Worm (Caenorhabditis elegans) whole organism, L4 larva: Measurements from ENCODE around the gene aldo-2.

Experiments used
- F10B5.3 ChIP-seq: sonication (generic microtip); optimal IDR thresholded peaks from 2 replicates; lab custom pipeline; 2016; ENCODE audit warnings: mild to moderate bottlenecking, missing genetic modification characterization, missing compliant biosample characterization
- F37D6.2 ChIP-seq: sonication (generic microtip); optimal IDR thresholded peaks from 2 replicates; lab custom pipeline; 2016; ENCODE audit warnings: mild to moderate bottlenecking, missing genetic modification characterization, missing compliant biosample characterization
- F49E8.2 ChIP-seq: sonication (generic microtip); optimal IDR thresholded peaks from 2 replicates; lab custom pipeline; 2016; ENCODE audit warnings: missing compliant biosample characterization, mild to moderate bottlenecking, missing genetic modification characterization, borderline replicate concordance
- T20F7.1 ChIP-seq: fragments of 200-800 bp; sonication (Bioruptor generic); optimal IDR thresholded peaks from 2 replicates; lab custom pipeline; 2018; ENCODE audit warnings: mild to moderate bottlenecking, missing genetic modification characterization, missing compliant biosample characterization
- Y5F2A.4 ChIP-seq: fragments of 200-800 bp; sonication (Bioruptor generic); optimal IDR thresholded peaks from 2 replicates; lab custom pipeline; 2018; ENCODE audit warnings: mild to moderate bottlenecking, missing genetic modification characterization, missing compliant biosample characterization
- Y75B8A.6 ChIP-seq: fragments of 200-800 bp; sonication (Bioruptor generic); IDR thresholded peaks from 2 replicates; pipeline ENCODE4 v1.3.6; 2022; ENCODE audit warnings: missing genetic modification reagents, missing genetic modification characterization, missing compliant biosample characterization
- ZK546.5 ChIP-seq, 2 experiments: sonication (generic microtip); optimal IDR thresholded peaks; 2 replicates each; lab custom pipeline; 2017; ENCODE audit warnings: missing biosample characterization in 2 of 2, missing genetic modification characterization in 2 of 2
- ceh-20 ChIP-seq: fragments of 200-800 bp; sonication (Bioruptor generic); IDR thresholded peaks from 2 replicates; pipeline ENCODE4 v1.3.6; 2022; ENCODE audit warnings: missing genetic modification reagents, missing genetic modification characterization, missing compliant biosample characterization
- ces-1 ChIP-seq: fragments of 150-350 bp; sonication (generic microtip); optimal IDR thresholded peaks from 4 replicates; lab custom pipeline; 2014; ENCODE audit warnings: missing biosample characterization, missing genetic modification reagents, missing genetic modification characterization
- cey-2 ChIP-seq: sonication (generic microtip); optimal IDR thresholded peaks from 3 replicates; lab custom pipeline; 2017; ENCODE audit warnings: missing genetic modification characterization, mild to moderate bottlenecking, missing compliant biosample characterization, antibody characterized with exemption, borderline replicate concordance; ENCODE audit not compliant: insufficient read depth
- daf-16 ChIP-seq, 3 experiments: sonication (generic microtip); optimal IDR thresholded peaks; 2 replicates each; lab custom pipeline; 2016 to 2017; ENCODE audit warnings: missing genetic modification characterization in 3 of 3, missing genetic modification reagents in 3 of 3, mild to moderate bottlenecking in 2 of 3, missing compliant biosample characterization in 2 of 3, missing biosample characterization in 1 of 3, moderate library complexity in 1 of 3
- dmd-6 ChIP-seq: fragments of 200-800 bp; sonication (Bioruptor generic); IDR thresholded peaks from 2 replicates; pipeline ENCODE4 v1.3.6; 2022; ENCODE audit warnings: missing genetic modification reagents, missing genetic modification characterization, missing compliant biosample characterization
- dmd-9 ChIP-seq: fragments of 200-800 bp; sonication (Bioruptor generic); IDR thresholded peaks from 2 replicates; pipeline ENCODE4 v1.3.6; 2022; ENCODE audit warnings: missing genetic modification reagents, missing genetic modification characterization, missing compliant biosample characterization
- duxl-1 ChIP-seq: sonication (generic microtip); optimal IDR thresholded peaks from 2 replicates; lab custom pipeline; 2016; ENCODE audit warnings: mild to moderate bottlenecking, missing genetic modification characterization, moderate library complexity, missing compliant biosample characterization; ENCODE audit not compliant: poor library complexity
- egl-27 ChIP-seq: sonication (generic microtip); optimal IDR thresholded peaks from 3 replicates; lab custom pipeline; 2017; ENCODE audit warnings: missing biosample characterization, missing genetic modification reagents, missing genetic modification characterization
- fos-1 ChIP-seq: fragments of 150-350 bp; optimal IDR thresholded peaks from 2 replicates; lab custom pipeline; 2014; ENCODE audit warnings: missing biosample characterization, missing genetic modification characterization
- gei-8 ChIP-seq: fragments of 200-800 bp; sonication (Bioruptor generic); optimal IDR thresholded peaks from 2 replicates; lab custom pipeline; 2018; ENCODE audit warnings: mild to moderate bottlenecking, missing genetic modification characterization, missing compliant biosample characterization
- hlh-30 ChIP-seq: sonication (generic microtip); optimal IDR thresholded peaks from 2 replicates; lab custom pipeline; 2017; ENCODE audit warnings: antibody characterized with exemption, mild to moderate bottlenecking, missing genetic modification characterization, missing compliant biosample characterization; ENCODE audit not compliant: insufficient read depth
- lim-7 ChIP-seq: fragments of 200-800 bp; sonication (Bioruptor generic); IDR thresholded peaks from 2 replicates; pipeline ENCODE4 v1.3.6; 2022; ENCODE audit warnings: missing genetic modification characterization, missing compliant biosample characterization
- lin-15B ChIP-seq: fragments of 150-350 bp; sonication (generic microtip); optimal IDR thresholded peaks from 3 replicates; lab custom pipeline; 2014; ENCODE audit warnings: missing biosample characterization, missing genetic modification characterization
- lin-29 ChIP-seq: fragments of 200-800 bp; sonication (Bioruptor generic); IDR thresholded peaks from 2 replicates; pipeline ENCODE4 v1.3.6; 2022; ENCODE audit warnings: missing genetic modification reagents, missing genetic modification characterization, missing compliant biosample characterization
- lin-39 ChIP-seq: fragments of 150-350 bp; optimal IDR thresholded peaks from 2 replicates; lab custom pipeline; 2014; ENCODE audit warnings: missing biosample characterization, missing genetic modification reagents, missing genetic modification characterization
- mdl-1 ChIP-seq, 2 experiments: fragments of 150-350 bp in 1 of 2; sonication (generic microtip) in 1 of 2; optimal IDR thresholded peaks; 2 replicates each; lab custom pipeline; 2014 to 2017; ENCODE audit warnings: missing biosample characterization in 2 of 2, missing genetic modification characterization in 2 of 2
- mes-2 ChIP-seq: sonication (generic microtip); optimal IDR thresholded peaks from 2 replicates; lab custom pipeline; 2016; ENCODE audit warnings: missing genotype, mild to moderate bottlenecking, missing genetic modification characterization, missing compliant biosample characterization; ENCODE audit not compliant: poor library complexity, severe bottlenecking
- mxl-2 ChIP-seq: fragments of 200-800 bp; sonication (Bioruptor generic); conservative IDR thresholded peaks from 2 replicates; pipeline ENCODE4 v1.3.6; 2022; ENCODE audit warnings: missing genetic modification reagents, missing genetic modification characterization, missing compliant biosample characterization
- mxl-3 ChIP-seq: fragments of 200-800 bp; sonication (Bioruptor generic); optimal IDR thresholded peaks from 2 replicates; lab custom pipeline; 2018; ENCODE audit warnings: mild to moderate bottlenecking, missing genetic modification characterization, missing compliant biosample characterization
- nhr-10 ChIP-seq: fragments of 150-350 bp; optimal IDR thresholded peaks from 2 replicates; lab custom pipeline; 2014; ENCODE audit warnings: missing biosample characterization, missing genetic modification characterization
- nhr-11 ChIP-seq: fragments of 150-350 bp; optimal IDR thresholded peaks from 2 replicates; lab custom pipeline; 2014; ENCODE audit warnings: missing biosample characterization, missing genetic modification characterization
- nhr-111 ChIP-seq: fragments of 200-800 bp; sonication (Bioruptor generic); optimal IDR thresholded peaks from 2 replicates; lab custom pipeline; 2018; ENCODE audit warnings: mild to moderate bottlenecking, missing genetic modification characterization, missing compliant biosample characterization
- nhr-25 ChIP-seq: sonication (generic microtip); optimal IDR thresholded peaks from 2 replicates; lab custom pipeline; 2017; ENCODE audit warnings: missing genetic modification characterization, mild to moderate bottlenecking, missing compliant biosample characterization, antibody characterized with exemption, moderate library complexity, borderline replicate concordance; ENCODE audit not compliant: insufficient read depth
- nhr-28 ChIP-seq: fragments of 150-350 bp; optimal IDR thresholded peaks from 2 replicates; lab custom pipeline; 2014; ENCODE audit warnings: missing biosample characterization, missing genetic modification characterization
- nhr-41 ChIP-seq: fragments of 200-800 bp; sonication (Bioruptor generic); IDR thresholded peaks from 2 replicates; pipeline ENCODE4 v1.3.6; 2022; ENCODE audit warnings: missing genetic modification reagents, missing genetic modification characterization, missing compliant biosample characterization
- nhr-76 ChIP-seq: fragments of 150-350 bp; optimal IDR thresholded peaks from 2 replicates; lab custom pipeline; 2014; ENCODE audit warnings: missing biosample characterization, missing genetic modification characterization
- pha-4 ChIP-seq, 2 experiments: fragments of 150-350 bp in 1 of 2; fragments of 200-800 bp in 1 of 2; sonication (Bioruptor generic) in 1 of 2; IDR thresholded peaks in 1 of 2; optimal IDR thresholded peaks in 1 of 2; 2 replicates each; pipeline versions ENCODE4 v1.3.6 to Lab custom; 2014 to 2022; ENCODE audit warnings: missing genetic modification characterization in 2 of 2, missing genetic modification reagents in 2 of 2, missing biosample characterization in 1 of 2, missing compliant biosample characterization in 1 of 2
- php-3 ChIP-seq: fragments of 200-800 bp; sonication (Bioruptor generic); IDR thresholded peaks from 2 replicates; pipeline ENCODE4 v1.3.6; 2022; ENCODE audit warnings: missing genetic modification reagents, missing genetic modification characterization, missing compliant biosample characterization
- pqm-1 ChIP-seq: sonication (generic microtip); optimal IDR thresholded peaks from 2 replicates; lab custom pipeline; 2017; ENCODE audit warnings: missing biosample characterization, missing genetic modification characterization
- rbr-2 ChIP-seq: sonication (generic microtip); optimal IDR thresholded peaks from 2 replicates; lab custom pipeline; 2016; ENCODE audit warnings: missing genotype, missing genetic modification characterization, missing compliant biosample characterization
- skn-1 ChIP-seq: fragments of 150-350 bp; optimal IDR thresholded peaks from 2 replicates; lab custom pipeline; 2014; ENCODE audit warnings: missing biosample characterization, missing genetic modification characterization
- spr-3 ChIP-seq: fragments of 200-800 bp; sonication (Bioruptor generic); optimal IDR thresholded peaks from 2 replicates; lab custom pipeline; 2018; ENCODE audit warnings: mild to moderate bottlenecking, missing genetic modification characterization, missing compliant biosample characterization
- tag-97 ChIP-seq: fragments of 200-800 bp; sonication (Bioruptor generic); IDR thresholded peaks from 2 replicates; pipeline ENCODE4 v1.3.6; 2022; ENCODE audit warnings: missing genetic modification characterization, missing compliant biosample characterization
- tra-1 ChIP-seq: fragments of 200-800 bp; sonication (Bioruptor generic); IDR thresholded peaks from 2 replicates; pipeline ENCODE4 v1.3.6; 2022; ENCODE audit warnings: missing genetic modification reagents, missing genetic modification characterization, missing compliant biosample characterization
- unc-62 ChIP-seq, 3 experiments: fragments of 150-350 bp in 1 of 3; sonication (generic microtip); optimal IDR thresholded peaks in 2 of 3; peaks in 1 of 3; 1 replicate in 1 of 3; 2 replicates in 2 of 3; lab custom pipeline; 2014 to 2017; ENCODE audit warnings: missing biosample characterization in 3 of 3, missing genetic modification characterization in 3 of 3, missing genetic modification reagents in 3 of 3, missing genotype in 1 of 3
- vab-7 ChIP-seq: fragments of 200-800 bp; sonication (Bioruptor generic); IDR thresholded peaks from 2 replicates; pipeline ENCODE4 v1.3.6; 2022; ENCODE audit warnings: missing genetic modification reagents, missing genetic modification characterization, missing compliant biosample characterization
- zag-1 ChIP-seq: fragments of 150-350 bp; optimal IDR thresholded peaks from 2 replicates; lab custom pipeline; 2014; ENCODE audit warnings: missing biosample characterization, missing genetic modification characterization
- zfp-2 ChIP-seq: sonication (generic microtip); optimal IDR thresholded peaks from 2 replicates; lab custom pipeline; 2016; ENCODE audit warnings: mild to moderate bottlenecking, missing genetic modification characterization, missing compliant biosample characterization
- zfp-3 ChIP-seq: fragments of 200-800 bp; sonication (Bioruptor generic); conservative IDR thresholded peaks from 2 replicates; pipeline ENCODE4 v1.3.6; 2022; ENCODE audit warnings: missing genetic modification reagents, missing genetic modification characterization, missing compliant biosample characterization
- zip-2 ChIP-seq: fragments of 150-350 bp; optimal IDR thresholded peaks from 2 replicates; lab custom pipeline; 2014; ENCODE audit warnings: missing biosample characterization, missing genetic modification characterization
- ztf-11 ChIP-seq: fragments of 150-350 bp; optimal IDR thresholded peaks from 2 replicates; lab custom pipeline; 2014; ENCODE audit warnings: missing biosample characterization, missing genetic modification characterization
- ztf-7 ChIP-seq: fragments of 150-350 bp; optimal IDR thresholded peaks from 2 replicates; lab custom pipeline; 2014; ENCODE audit warnings: missing biosample characterization, missing genetic modification characterization

aldo-2 gene

ce11 chrIII:5914717-5915116 is 38.3 kb upstream of the aldo-2 start (continued):
- no peak for TF ChIP-seq ZK546.5 (tag; optimal IDR thresholded peaks at IDR 0.05; lab: Kevin White, UChicago)
- TF ChIP-seq egl-27 (tag; lab: Kevin White, UChicago) = no peak
- no peak for TF ChIP-seq dmd-9
- TF ChIP-seq ces-1 (GFP tag; lab: Kevin White, UChicago) = no peak
- no peak for TF ChIP-seq gei-8
- peak in 1 of 2 experiments; percentile 62 for TF ChIP-seq unc-62 (GFP tag; optimal IDR thresholded peaks at IDR 0.05 in 1 of 2; lab: Kevin White, UChicago)
- no peak for TF ChIP-seq unc-62 (tag; optimal IDR thresholded peaks at IDR 0.05; lab: Kevin White, UChicago)
- no peak; the same call in 1 of the 2 replicates for TF ChIP-seq pha-4 (GFP tag; IDR thresholded peaks at IDR 0.05; lab: Robert Waterston, UW)
- TF ChIP-seq pha-4 (tag; optimal IDR thresholded peaks at IDR 0.05; lab: Kevin White, UChicago) = peak; percentile 24
- no peak for TF ChIP-seq zfp-2 (tag; lab: Kevin White, UChicago)
- TF ChIP-seq F37D6.2 = no peak
- TF ChIP-seq Y75B8A.6 (GFP tag; lab: Robert Waterston, UW) = no peak
- no peak for TF ChIP-seq lin-39
- no peak for TF ChIP-seq lin-29 (GFP tag; lab: Robert Waterston, UW)
- TF ChIP-seq ztf-11 (tag; lab: Kevin White, UChicago) = no peak
- TF ChIP-seq pqm-1 = peak; percentile 55
- TF ChIP-seq nhr-111 (GFP tag; lab: Kevin White, UChicago) = no peak
- TF ChIP-seq tra-1 (GFP tag; lab: Robert Waterston, UW) = no peak
- no peak for TF ChIP-seq lim-7 (GFP tag; lab: Robert Waterston, UW)
- TF ChIP-seq cey-2 = no peak
- 0 out of 2 replicates have a peak, but pooled peaks have one; percentile 20 for TF ChIP-seq php-3 (GFP tag; lab: Robert Waterston, UW)
- peak; percentile 29 for TF ChIP-seq hlh-30 (tag; lab: Kevin White, UChicago)
- TF ChIP-seq nhr-28 (tag; lab: Kevin White, UChicago) = peak; percentile 42
- no peak for TF ChIP-seq lin-15B
- TF ChIP-seq ceh-20 (GFP tag; lab: Robert Waterston, UW) = no peak
- no peak for TF ChIP-seq daf-16 (GFP tag; optimal IDR thresholded peaks at IDR 0.05; lab: Kevin White, UChicago)
- peak; percentile 62 for TF ChIP-seq daf-16 (tag; optimal IDR thresholded peaks at IDR 0.05; lab: Kevin White, UChicago)
- TF ChIP-seq fos-1 (tag; lab: Kevin White, UChicago) = no peak
- no peak for TF ChIP-seq spr-3
- no peak for TF ChIP-seq mxl-2 (GFP tag; lab: Robert Waterston, UW)
- no peak for TF ChIP-seq F49E8.2 (tag; lab: Kevin White, UChicago)
- no peak for TF ChIP-seq mdl-1 (tag; optimal IDR thresholded peaks at IDR 0.05; lab: Kevin White, UChicago)
- TF ChIP-seq T20F7.1 (GFP tag; lab: Kevin White, UChicago) = no peak
- no peak for TF ChIP-seq zfp-3
- TF ChIP-seq vab-7 (GFP tag; lab: Robert Waterston, UW) = no peak
- no peak for TF ChIP-seq nhr-25
- TF ChIP-seq rbr-2 (tag; lab: Kevin White, UChicago) = no peak
- no peak for TF ChIP-seq ztf-7 (tag; lab: Kevin White, UChicago)
- 0 out of 2 replicates have a peak, but pooled peaks have one; percentile 14 for TF ChIP-seq dmd-6 (GFP tag; lab: Robert Waterston, UW)
- peak; percentile 39 for TF ChIP-seq duxl-1 (tag; lab: Kevin White, UChicago)
- no peak for TF ChIP-seq nhr-41
- TF ChIP-seq nhr-10 (tag; lab: Kevin White, UChicago) = no peak
- TF ChIP-seq zag-1 (tag; lab: Kevin White, UChicago) = no peak
- peak; percentile 13 for TF ChIP-seq mxl-3 (GFP tag; lab: Kevin White, UChicago)
- no peak for TF ChIP-seq nhr-76
- peak; percentile 27 for TF ChIP-seq F10B5.3
- peak; percentile 47 for TF ChIP-seq mes-2 (tag; lab: Kevin White, UChicago)
- no peak for TF ChIP-seq tag-97 (GFP tag; lab: Robert Waterston, UW)
- TF ChIP-seq Y5F2A.4 (GFP tag; lab: Kevin White, UChicago) = no peak
- TF ChIP-seq nhr-11 (tag; lab: Kevin White, UChicago) = no peak
- no peak for TF ChIP-seq zip-2 (tag; lab: Kevin White, UChicago)
- TF ChIP-seq skn-1 (tag; lab: Kevin White, UChicago) = no peak
